Worm (Caenorhabditis elegans) whole organism, young adult: ENCODE measurements around the gene C25H3.7.
"Not testable (repeated sequence)": the region's sequence is repeated elsewhere in the genome, so short reads cannot be mapped to it uniquely, and the experiment has no call there.

ENCODE experiments used
- B0035.1 ChIP-seq: sonication (generic microtip); optimal IDR thresholded peaks from 2 replicates; lab custom pipeline; 2016; ENCODE audit warnings: missing genetic modification characterization, mild to moderate bottlenecking, missing compliant biosample characterization, missing genotype, missing genetic modification reagents
- D2030.7 ChIP-seq: fragments of 200-800 bp; sonication (Bioruptor generic); IDR thresholded peaks from 2 replicates; pipeline ENCODE4 v1.3.6; 2022; ENCODE audit warnings: missing genetic modification reagents, missing genetic modification characterization, missing compliant biosample characterization
- F33H1.4 ChIP-seq: fragments of 200-800 bp; sonication (Bioruptor generic); IDR thresholded peaks from 2 replicates; pipeline ENCODE4 v1.3.6; 2022; ENCODE audit warnings: missing genetic modification reagents, missing genetic modification characterization, missing compliant biosample characterization
- F39B2.1 ChIP-seq: fragments of 200-800 bp; sonication (Bioruptor generic); IDR thresholded peaks from 2 replicates; pipeline ENCODE4 v1.3.6; 2022; ENCODE audit warnings: missing genetic modification reagents, missing genetic modification characterization, missing compliant biosample characterization
- F49E8.2 ChIP-seq: sonication (generic microtip); optimal IDR thresholded peaks from 3 replicates; lab custom pipeline; 2017; ENCODE audit warnings: missing genetic modification characterization, mild to moderate bottlenecking, missing compliant biosample characterization, antibody characterized with exemption, moderate library complexity; ENCODE audit not compliant: insufficient read depth
- F55B11.4 ChIP-seq: sonication (generic microtip); optimal IDR thresholded peaks from 2 replicates; lab custom pipeline; 2016; ENCODE audit warnings: missing compliant biosample characterization, missing genetic modification characterization, borderline replicate concordance; ENCODE audit not compliant: insufficient read depth
- F57C9.4 ChIP-seq: sonication (generic microtip); optimal IDR thresholded peaks from 2 replicates; lab custom pipeline; 2017; ENCODE audit warnings: mild to moderate bottlenecking, missing genetic modification characterization, missing compliant biosample characterization
- K11D2.4 ChIP-seq: fragments of 200-800 bp; sonication (Bioruptor generic); IDR thresholded peaks from 2 replicates; pipeline ENCODE4 v1.3.6; 2022; ENCODE audit warnings: missing genetic modification reagents, missing genetic modification characterization, missing compliant biosample characterization
- T26A5.8 ChIP-seq: sonication (generic microtip); optimal IDR thresholded peaks from 2 replicates; lab custom pipeline; 2016; ENCODE audit warnings: missing genetic modification characterization, missing compliant biosample characterization
- akir-1 ChIP-seq: fragments of 200-800 bp; sonication (Bioruptor generic); optimal IDR thresholded peaks from 2 replicates; lab custom pipeline; 2018; ENCODE audit warnings: mild to moderate bottlenecking, missing genetic modification characterization, moderate library complexity, missing compliant biosample characterization
- aptf-2 ChIP-seq: fragments of 200-800 bp; sonication (Bioruptor generic); conservative IDR thresholded peaks from 2 replicates; pipeline ENCODE4 v1.3.6; 2022; ENCODE audit warnings: missing genetic modification reagents, missing genetic modification characterization, missing compliant biosample characterization
- atf-7 ChIP-seq: sonication (generic microtip); optimal IDR thresholded peaks from 2 replicates; lab custom pipeline; 2017; ENCODE audit warnings: mild to moderate bottlenecking, missing genetic modification characterization, missing compliant biosample characterization
- athp-1 ChIP-seq: sonication (generic microtip); optimal IDR thresholded peaks from 2 replicates; lab custom pipeline; 2017; ENCODE audit warnings: mild to moderate bottlenecking, missing genetic modification characterization, missing compliant biosample characterization
- ccch-3 ChIP-seq: fragments of 200-800 bp; sonication (Bioruptor generic); optimal IDR thresholded peaks from 2 replicates; lab custom pipeline; 2018; ENCODE audit warnings: mild to moderate bottlenecking, missing genetic modification characterization, missing compliant biosample characterization
- ceh-100 ChIP-seq: fragments of 200-800 bp; sonication (Bioruptor generic); IDR thresholded peaks from 2 replicates; pipeline ENCODE4 v1.3.6; 2022; ENCODE audit warnings: missing genetic modification reagents, missing genetic modification characterization, missing compliant biosample characterization
- die-1 ChIP-seq: sonication (generic microtip); optimal IDR thresholded peaks from 2 replicates; lab custom pipeline; 2016; ENCODE audit warnings: missing genotype, mild to moderate bottlenecking, missing genetic modification characterization, missing compliant biosample characterization
- dpl-1 ChIP-seq: fragments of 150-350 bp; optimal IDR thresholded peaks from 2 replicates; lab custom pipeline; 2014; ENCODE audit warnings: missing biosample characterization, missing genetic modification reagents, missing genetic modification characterization
- egl-44 ChIP-seq: fragments of 200-800 bp; sonication (Bioruptor generic); IDR thresholded peaks from 2 replicates; pipeline ENCODE4 v1.3.6; 2022; ENCODE audit warnings: missing genetic modification reagents, missing genetic modification characterization, missing compliant biosample characterization
- egrh-3 ChIP-seq: fragments of 200-800 bp; sonication (Bioruptor generic); IDR thresholded peaks from 2 replicates; pipeline ENCODE4 v1.3.6; 2022; ENCODE audit warnings: missing genetic modification reagents, missing genetic modification characterization, missing compliant biosample characterization
- lag-1 ChIP-seq: fragments of 200-800 bp; sonication (Bioruptor generic); IDR thresholded peaks from 2 replicates; pipeline ENCODE4 v1.3.6; 2022; ENCODE audit warnings: missing genetic modification reagents, missing genetic modification characterization, missing compliant biosample characterization
- let-607 ChIP-seq, 2 experiments: fragments of 200-800 bp in 1 of 2; sonication (Bioruptor generic) in 1 of 2; sonication (generic microtip) in 1 of 2; optimal IDR thresholded peaks; 2 replicates each; lab custom pipeline; 2016 to 2018; ENCODE audit warnings: mild to moderate bottlenecking in 2 of 2, missing compliant biosample characterization in 2 of 2, missing genetic modification characterization in 2 of 2, moderate library complexity in 2 of 2, missing genotype in 1 of 2
- lin-40 ChIP-seq: sonication (generic microtip); optimal IDR thresholded peaks from 2 replicates; lab custom pipeline; 2016; ENCODE audit warnings: missing genetic modification characterization, mild to moderate bottlenecking, missing compliant biosample characterization, missing genotype, missing genetic modification reagents
- lsl-1 ChIP-seq: fragments of 200-800 bp; sonication (Bioruptor generic); optimal IDR thresholded peaks from 2 replicates; lab custom pipeline; 2018; ENCODE audit warnings: mild to moderate bottlenecking, missing genetic modification characterization, moderate library complexity, missing compliant biosample characterization
- lsy-27 ChIP-seq: sonication (generic microtip); optimal IDR thresholded peaks from 2 replicates; lab custom pipeline; 2017; ENCODE audit warnings: missing genetic modification characterization, mild to moderate bottlenecking, missing compliant biosample characterization, antibody characterized with exemption, missing genotype, borderline replicate concordance; ENCODE audit not compliant: insufficient read depth
- nhr-120 ChIP-seq: fragments of 200-800 bp; sonication (Bioruptor generic); IDR thresholded peaks from 2 replicates; pipeline ENCODE4 v1.3.6; 2022; ENCODE audit warnings: missing genetic modification characterization, missing compliant biosample characterization
- nhr-179 ChIP-seq: sonication (generic microtip); optimal IDR thresholded peaks from 2 replicates; lab custom pipeline; 2016; ENCODE audit warnings: mild to moderate bottlenecking, missing genetic modification characterization, missing compliant biosample characterization
- nhr-90 ChIP-seq: sonication (generic microtip); optimal IDR thresholded peaks from 2 replicates; lab custom pipeline; 2016; ENCODE audit warnings: missing genotype, mild to moderate bottlenecking, missing genetic modification characterization, missing compliant biosample characterization
- pha-4 ChIP-seq: fragments of 150-350 bp; sonication (generic microtip); optimal IDR thresholded peaks from 2 replicates; lab custom pipeline; 2014; ENCODE audit warnings: missing biosample characterization, missing genetic modification reagents, missing genetic modification characterization
- rcor-1 ChIP-seq: fragments of 200-800 bp; sonication (Bioruptor generic); IDR thresholded peaks from 2 replicates; pipeline ENCODE4 v1.3.6; 2022; ENCODE audit warnings: missing genetic modification reagents, missing genetic modification characterization, missing compliant biosample characterization
- rec-8 ChIP-seq, 2 experiments: sonication (generic microtip); optimal IDR thresholded peaks; 2 replicates each; lab custom pipeline; 2016; ENCODE audit warnings: mild to moderate bottlenecking in 2 of 2, missing genetic modification characterization in 2 of 2, missing genetic modification reagents in 2 of 2, missing genotype in 2 of 2, missing biosample characterization in 1 of 2, missing compliant biosample characterization in 1 of 2, moderate library complexity in 1 of 2
- repo-1 ChIP-seq: sonication (generic microtip); optimal IDR thresholded peaks from 2 replicates; lab custom pipeline; 2017; ENCODE audit warnings: mild to moderate bottlenecking, missing genetic modification characterization, missing compliant biosample characterization
- snpc-1.1 ChIP-seq: sonication (generic microtip); optimal IDR thresholded peaks from 2 replicates; lab custom pipeline; 2017; ENCODE audit warnings: missing genetic modification characterization, mild to moderate bottlenecking, missing compliant biosample characterization, antibody characterized with exemption, moderate library complexity, missing genotype, missing genetic modification reagents; ENCODE audit not compliant: insufficient read depth
- snpc-1.3 ChIP-seq: sonication (generic microtip); optimal IDR thresholded peaks from 2 replicates; lab custom pipeline; 2017; ENCODE audit warnings: missing genetic modification characterization, mild to moderate bottlenecking, missing compliant biosample characterization, antibody characterized with exemption, moderate library complexity, missing genotype, missing genetic modification reagents; ENCODE audit not compliant: insufficient read depth
- snpc-4 ChIP-seq, 5 experiments: fragments of 150-350 bp in 1 of 5; sonication (generic microtip) in 4 of 5; optimal IDR thresholded peaks; 2 replicates each; lab custom pipeline; 2014 to 2018; ENCODE audit warnings: missing genetic modification characterization in 5 of 5, missing biosample characterization in 3 of 5, antibody characterized with exemption in 2 of 5, mild to moderate bottlenecking in 2 of 5, missing compliant biosample characterization in 2 of 5, missing genotype in 2 of 5, moderate library complexity in 2 of 5, missing genetic modification reagents in 1 of 5
- sptf-2 ChIP-seq: fragments of 200-800 bp; sonication (Bioruptor generic); optimal IDR thresholded peaks from 2 replicates; lab custom pipeline; 2018; ENCODE audit warnings: mild to moderate bottlenecking, missing genetic modification characterization, missing compliant biosample characterization
- ztf-26 ChIP-seq: sonication (generic microtip); optimal IDR thresholded peaks from 2 replicates; lab custom pipeline; 2017; ENCODE audit warnings: missing genetic modification characterization, missing compliant biosample characterization
- ztf-3 ChIP-seq: fragments of 200-800 bp; sonication (Bioruptor generic); optimal IDR thresholded peaks from 2 replicates; lab custom pipeline; 2018; ENCODE audit warnings: mild to moderate bottlenecking, missing genetic modification characterization, missing compliant biosample characterization
- ztf-6 ChIP-seq: fragments of 200-800 bp; sonication (Bioruptor generic); IDR thresholded peaks from 2 replicates; pipeline ENCODE4 v1.3.6; 2022; ENCODE audit warnings: missing genetic modification reagents, missing genetic modification characterization, missing compliant biosample characterization

Gene C25H3.7

ce11 chrII:5694798-5695197 lies 26.1 kb upstream of the C25H3.7 start, which contains the start of gene C25H3.14:
Gene C25H3.14 (plus strand): TSS chrII:5695098.
- TF ChIP-seq rcor-1 = no peak
- TF ChIP-seq ztf-26 (tag; lab: Kevin White, UChicago) = no peak
- no peak for TF ChIP-seq K11D2.4 (GFP tag; lab: Robert Waterston, UW)
- TF ChIP-seq egl-44 (GFP tag; lab: Robert Waterston, UW) = no peak
- no peak for TF ChIP-seq akir-1
- TF ChIP-seq ceh-100 (GFP tag; lab: Robert Waterston, UW) = no peak
- no peak for TF ChIP-seq let-607 (tag; optimal IDR thresholded peaks at IDR 0.05; lab: Kevin White, UChicago)
- no peak for TF ChIP-seq lsy-27 (tag; lab: Kevin White, UChicago)
- TF ChIP-seq pha-4 (tag; lab: Kevin White, UChicago) = no peak
- TF ChIP-seq nhr-120 (GFP tag; lab: Robert Waterston, UW) = no peak

DNA sequence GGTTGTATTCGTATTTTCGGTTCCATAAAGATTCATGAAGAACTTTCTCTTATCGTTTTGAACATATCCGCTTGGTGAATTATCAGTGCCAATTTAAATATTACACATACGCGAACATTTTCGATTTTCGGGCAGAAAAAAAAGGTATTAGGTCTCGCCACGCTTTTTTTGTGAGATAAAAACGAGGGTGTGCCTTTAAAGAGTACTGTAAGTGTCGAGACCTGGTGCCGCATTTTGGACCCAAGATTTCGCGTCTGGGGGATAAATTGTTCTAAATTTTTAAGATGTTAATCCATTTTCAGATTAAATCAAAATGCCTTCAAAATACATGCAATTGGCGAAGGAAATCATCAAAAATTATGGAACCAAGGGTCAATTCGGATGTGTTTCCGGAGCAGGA lies 25.2 kb upstream of the C25H3.7 start, which contains the start of gene C25H3.3:
Gene C25H3.3, plus strand, starts transcription at position 301 of the 400 bp plus-strand sequence.
- TF ChIP-seq rec-8 (tag; optimal IDR thresholded peaks at IDR 0.05; lab: Kevin White, UChicago) (no peak), D2030.7 (GFP tag; lab: Robert Waterston, UW) (no peak), F57C9.4 (no peak), nhr-179 (tag; lab: Kevin White, UChicago) (no peak), ztf-3 (GFP tag; lab: Kevin White, UChicago) (no peak), dpl-1 (GFP tag; lab: Kevin White, UChicago) (no peak), F55B11.4 (tag; lab: Kevin White, UChicago) (no peak), die-1 (tag; lab: Kevin White, UChicago) (no peak), nhr-90 (tag; lab: Kevin White, UChicago) (no peak), B0035.1 (tag; lab: Kevin White, UChicago) (no peak), ccch-3 (GFP tag; lab: Kevin White, UChicago) (no peak)
- TF ChIP-seq, all 124 proteins: peak for 0

DNA sequence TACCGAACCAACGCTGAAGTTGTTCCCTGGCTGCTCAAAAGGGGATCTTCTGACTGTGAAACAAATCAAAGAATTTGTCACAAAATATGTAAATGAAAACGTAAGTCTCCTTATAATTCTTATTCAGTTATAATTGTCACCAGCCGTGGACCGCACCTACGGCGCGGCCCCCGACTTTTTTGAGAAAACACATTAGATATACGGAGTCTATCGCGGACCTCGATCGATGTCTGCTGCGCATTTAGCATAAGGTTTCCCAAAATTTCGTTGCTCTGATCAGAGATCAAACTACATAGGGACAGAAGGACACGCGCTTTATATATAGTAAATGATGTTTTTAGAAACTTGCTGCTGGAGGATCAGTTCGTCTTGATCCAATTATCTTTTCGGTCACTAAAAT lies 24.2 kb upstream of the C25H3.7 start:
- not testable (repeated sequence) for TF ChIP-seq snpc-4 (GFP tag; optimal IDR thresholded peaks at IDR 0.05; lab: Kevin White, UChicago)
- TF ChIP-seq snpc-4 (tag; optimal IDR thresholded peaks at IDR 0.05; lab: Kevin White, UChicago) (peak in 2 of 4 experiments; percentile 64 to 82), snpc-1.1 (peak; percentile 56)

DNA sequence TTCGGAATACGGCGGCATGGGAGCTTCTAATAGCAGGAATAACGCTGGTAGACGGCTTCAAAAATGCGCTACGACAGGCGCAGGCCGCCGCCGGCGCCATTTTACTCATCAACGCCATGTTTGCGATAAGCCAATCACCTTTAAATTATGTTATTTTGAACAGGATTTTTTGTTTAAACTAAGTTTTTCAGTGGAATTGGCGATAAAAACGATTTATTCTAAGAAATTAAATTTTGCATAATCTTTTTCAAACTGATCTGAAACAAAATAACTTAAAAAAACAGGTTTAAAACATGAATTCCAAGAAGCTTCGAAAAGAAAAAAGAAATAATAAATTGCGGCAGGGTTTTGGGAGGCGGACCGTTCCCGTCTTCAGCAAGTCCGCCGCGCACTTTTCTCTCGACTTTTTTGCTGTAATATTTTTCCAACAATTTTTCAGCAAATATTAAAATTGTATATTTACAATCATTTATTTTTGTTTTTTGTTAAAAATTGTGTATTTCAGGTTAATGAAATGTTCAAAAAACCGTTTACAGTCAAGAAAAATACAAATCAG lies 22.6 kb upstream of the C25H3.7 start, which contains the start of the genes ndub-5 and eif-2D:
Gene ndub-5, minus strand, starts transcription at position 138 of the 556 bp plus-strand sequence.
Gene eif-2D, plus strand, starts transcription at position 506 of the 556 bp plus-strand sequence.
- TF ChIP-seq let-607 (tag; optimal IDR thresholded peaks at IDR 0.05; lab: Kevin White, UChicago) (no peak), snpc-4 (GFP tag; optimal IDR thresholded peaks at IDR 0.05; lab: Kevin White, UChicago) (no peak), snpc-4 (tag; optimal IDR thresholded peaks at IDR 0.05; lab: Kevin White, UChicago) (peak in 1 of 4 experiments; percentile 23), snpc-1.1 (peak; percentile 2)

ce11 chrII:5688959-5689358 lies 20.2 kb upstream of the C25H3.7 start, which contains the start of gene C25H3.11:
Gene C25H3.11 (minus strand): TSS chrII:5689040.
- TF ChIP-seq F49E8.2 (tag; lab: Kevin White, UChicago) (no peak), F33H1.4 (GFP tag; lab: Robert Waterston, UW) (no peak), T26A5.8 (tag; lab: Kevin White, UChicago) (no peak), lin-40 (tag; lab: Kevin White, UChicago) (peak; percentile 6), ztf-3 (GFP tag; lab: Kevin White, UChicago) (no peak), sptf-2 (GFP tag; lab: Kevin White, UChicago) (no peak), lsy-27 (tag; lab: Kevin White, UChicago) (no peak), ztf-6 (no peak), K11D2.4 (GFP tag; lab: Robert Waterston, UW) (no peak), atf-7 (tag; lab: Kevin White, UChicago) (no peak), lsl-1 (GFP tag; lab: Kevin White, UChicago) (no peak), egrh-3 (GFP tag; lab: Robert Waterston, UW) (no peak), lag-1 (GFP tag; lab: Robert Waterston, UW) (no peak), F39B2.1 (no peak), snpc-1.3 (no peak), repo-1 (tag; lab: Kevin White, UChicago) (peak; percentile 31), nhr-179 (tag; lab: Kevin White, UChicago) (no peak), athp-1 (peak; percentile 17), aptf-2 (GFP tag; lab: Robert Waterston, UW) (0 out of 2 replicates have a peak, but pooled peaks have one; percentile 28)
